Fruit fly (Drosophila melanogaster): ENCODE data around the gene ssh.

ssh gene

DNA sequence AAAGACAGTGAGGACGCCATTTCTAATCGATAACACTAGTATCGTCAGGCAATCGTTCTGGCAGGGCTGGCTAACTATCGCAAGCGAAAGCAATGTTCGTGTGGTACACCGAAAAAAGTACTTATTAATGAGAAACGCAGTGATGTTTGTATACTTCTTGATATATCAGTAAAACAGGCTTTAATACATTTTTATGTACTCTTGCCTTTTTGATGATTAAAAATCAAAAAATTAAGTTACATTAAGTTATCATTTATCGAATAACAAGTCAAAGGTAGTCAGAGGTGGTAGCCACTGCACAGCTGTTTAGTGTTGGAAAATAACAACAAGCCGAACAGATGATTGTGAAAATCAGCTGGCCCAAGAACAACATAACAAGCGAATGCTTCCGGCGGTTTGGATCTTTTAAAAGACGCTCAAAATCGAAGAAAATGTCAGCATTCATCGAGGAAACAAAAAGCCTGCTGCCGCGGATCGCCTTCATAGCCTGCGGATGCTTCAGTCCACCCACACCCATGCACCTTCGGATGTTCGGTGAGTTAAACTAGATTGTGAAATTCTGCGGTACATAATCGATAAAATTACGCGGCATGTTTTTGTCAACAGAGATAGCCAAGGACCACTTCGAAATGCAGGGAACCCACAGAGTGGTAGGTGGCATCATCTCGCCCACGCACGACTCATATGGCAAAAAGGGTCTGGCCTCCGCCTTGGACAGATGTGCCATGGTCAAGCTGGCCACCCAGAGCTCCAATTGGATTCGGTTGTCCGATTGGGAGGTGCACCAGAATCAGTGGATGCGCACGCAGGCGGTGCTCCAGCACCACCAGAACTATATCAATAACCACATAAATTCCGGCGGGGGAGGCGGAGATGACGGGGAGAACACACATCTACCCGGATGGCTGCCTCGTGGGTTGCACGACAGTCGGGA is at the start of gene ssh, which contains the start of gene Nmnat:
ssh (minus strand) TSS at position 37 of the 934 bp plus-strand sequence.
Nmnat (plus strand) TSS at position 318 of the 934 bp plus-strand sequence.
- peak; percentile 72 for TF ChIP-seq CG17801 (GFP tag; optimal IDR thresholded peaks at IDR 0.05; ENCODE audit: partially characterized antibody)

DNA sequence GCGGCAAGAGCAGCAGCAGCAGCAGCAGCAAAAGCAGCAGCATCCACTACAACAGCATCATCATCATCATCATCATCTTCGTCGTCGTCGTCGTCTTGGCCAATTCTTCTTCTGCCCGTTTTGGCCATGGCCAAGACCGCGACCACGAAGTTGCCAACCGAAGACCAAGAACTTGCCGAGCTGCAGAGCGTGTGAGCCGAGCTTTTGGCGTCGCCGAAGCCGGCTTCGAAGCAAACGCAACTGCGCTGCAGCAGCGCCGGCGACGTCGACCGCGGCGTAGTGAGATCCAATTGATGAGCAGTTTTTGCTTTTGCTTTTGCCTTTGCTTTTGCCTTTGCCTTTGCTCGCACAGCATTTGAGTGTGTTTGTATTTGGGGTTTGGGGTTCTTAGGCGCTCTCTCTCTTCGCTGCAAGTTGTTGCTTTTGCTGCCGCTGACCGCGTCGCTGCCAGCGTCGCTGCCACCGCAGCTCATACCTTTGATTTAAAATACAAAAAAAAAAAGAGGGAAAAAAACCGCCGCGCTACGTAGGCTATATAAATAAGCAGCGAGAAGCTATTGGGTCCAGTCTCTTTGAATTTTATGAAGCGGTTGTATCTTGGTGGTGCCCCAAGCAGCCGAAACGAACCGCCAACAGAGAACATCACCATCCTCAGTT is 40.4 kb upstream of the ssh start:
- TF ChIP-seq CG17801 (GFP tag; optimal IDR thresholded peaks at IDR 0.05; ENCODE audit: partially characterized antibody), result no peak

DNA sequence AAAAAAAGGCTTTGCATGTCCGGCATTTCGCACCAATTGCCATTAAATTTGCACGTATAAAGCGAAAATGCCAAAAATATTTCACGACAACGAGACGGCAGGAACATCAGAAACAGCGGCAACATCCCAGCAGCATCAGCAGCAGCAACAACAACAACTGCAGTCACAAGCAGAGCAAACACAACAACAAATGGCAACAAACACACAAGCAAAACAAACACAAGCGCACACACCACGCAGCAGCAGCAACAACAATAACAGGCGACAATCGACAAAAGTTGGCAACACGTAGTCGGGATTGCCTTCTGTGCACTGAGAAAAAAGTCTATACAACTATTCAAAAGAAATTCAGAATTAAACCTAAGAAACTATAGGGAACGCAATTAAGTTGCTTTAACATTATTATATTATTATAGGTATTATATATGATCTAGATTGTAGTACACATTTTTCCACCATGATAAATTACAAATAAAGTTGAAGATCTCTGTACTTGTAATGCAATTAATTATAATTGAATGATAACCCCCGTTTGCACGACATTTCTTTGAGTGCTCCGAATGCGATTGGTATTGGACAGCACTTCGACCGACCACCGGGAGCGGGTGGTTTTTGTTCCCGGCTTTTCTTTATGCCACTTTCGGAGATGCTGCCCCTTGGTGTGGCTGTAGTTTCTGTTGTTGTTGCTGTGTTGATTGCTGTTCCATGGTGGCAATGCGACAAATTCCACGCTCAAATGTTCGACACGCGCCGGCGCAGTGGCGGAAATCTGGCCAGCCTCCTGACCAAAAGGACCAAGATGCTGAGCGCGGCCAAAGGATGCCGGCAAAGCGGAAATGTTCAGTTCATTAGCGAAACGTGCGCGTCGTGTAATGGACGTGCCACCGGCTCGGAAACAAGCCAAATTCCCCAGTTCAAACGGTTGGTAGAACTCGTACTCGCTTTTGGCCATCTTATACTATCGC is 39.1 kb upstream of the ssh start, which contains the start of gene tnc:
tnc (plus strand) TSS at position 848 of the 965 bp plus-strand sequence.
- TF ChIP-seq CG17801 (GFP tag; optimal IDR thresholded peaks at IDR 0.05; ENCODE audit: partially characterized antibody), result no peak

DNA sequence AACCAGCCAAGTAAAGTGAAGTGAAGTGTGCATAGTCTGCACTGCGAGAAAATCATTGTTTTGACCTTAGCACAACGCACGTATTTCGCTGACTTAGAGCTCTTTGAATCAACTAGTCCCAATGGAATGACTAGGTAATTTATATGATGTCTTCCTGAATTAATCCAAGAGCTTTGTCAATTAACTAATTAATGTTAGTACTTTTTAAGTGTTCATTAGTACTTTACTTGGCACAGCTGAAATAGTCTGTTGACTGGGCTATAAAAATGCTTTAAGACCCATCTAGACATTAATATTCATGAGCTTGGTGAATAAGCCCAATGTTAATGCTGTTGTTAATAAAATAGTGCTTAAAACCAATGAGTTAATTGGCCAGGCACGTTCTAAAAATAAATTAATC is 31.4 kb upstream of the ssh start:
- TF ChIP-seq CG17801 (GFP tag; optimal IDR thresholded peaks at IDR 0.05; ENCODE audit: partially characterized antibody), result no peak

DNA sequence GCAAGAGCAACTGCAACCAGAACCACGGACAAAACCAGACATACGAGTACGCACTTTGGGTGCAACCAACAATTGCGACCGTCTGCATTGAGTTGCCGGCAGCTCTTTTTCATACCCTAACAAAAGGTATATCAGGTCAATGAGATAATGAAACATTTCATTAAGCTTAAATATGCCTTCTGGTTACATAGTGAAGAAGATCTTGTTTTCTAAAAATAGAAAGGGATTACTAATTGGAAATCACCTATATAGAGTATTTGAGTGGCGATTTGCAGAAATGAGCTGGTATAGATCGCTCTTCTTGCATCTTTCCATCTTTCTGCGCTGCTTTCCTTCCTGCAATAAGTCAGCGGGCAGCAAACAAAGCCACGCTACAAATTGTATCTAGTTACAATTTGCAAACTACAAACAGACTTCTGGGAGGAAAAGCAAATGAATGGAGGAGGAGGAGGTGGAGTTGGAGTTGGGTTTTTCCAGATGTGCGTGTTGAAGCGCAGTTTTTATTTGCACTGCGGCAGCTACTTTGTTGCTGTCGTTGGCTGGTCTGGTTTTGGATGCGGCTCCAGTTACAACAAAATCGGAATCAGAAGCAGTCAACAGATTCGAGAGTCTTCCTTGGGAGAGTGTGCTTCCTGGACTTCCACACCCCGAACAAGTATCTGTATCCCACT is 30.1 kb upstream of the ssh start:
- no peak for TF ChIP-seq CG17801 (GFP tag; optimal IDR thresholded peaks at IDR 0.05; ENCODE audit: partially characterized antibody)

DNA sequence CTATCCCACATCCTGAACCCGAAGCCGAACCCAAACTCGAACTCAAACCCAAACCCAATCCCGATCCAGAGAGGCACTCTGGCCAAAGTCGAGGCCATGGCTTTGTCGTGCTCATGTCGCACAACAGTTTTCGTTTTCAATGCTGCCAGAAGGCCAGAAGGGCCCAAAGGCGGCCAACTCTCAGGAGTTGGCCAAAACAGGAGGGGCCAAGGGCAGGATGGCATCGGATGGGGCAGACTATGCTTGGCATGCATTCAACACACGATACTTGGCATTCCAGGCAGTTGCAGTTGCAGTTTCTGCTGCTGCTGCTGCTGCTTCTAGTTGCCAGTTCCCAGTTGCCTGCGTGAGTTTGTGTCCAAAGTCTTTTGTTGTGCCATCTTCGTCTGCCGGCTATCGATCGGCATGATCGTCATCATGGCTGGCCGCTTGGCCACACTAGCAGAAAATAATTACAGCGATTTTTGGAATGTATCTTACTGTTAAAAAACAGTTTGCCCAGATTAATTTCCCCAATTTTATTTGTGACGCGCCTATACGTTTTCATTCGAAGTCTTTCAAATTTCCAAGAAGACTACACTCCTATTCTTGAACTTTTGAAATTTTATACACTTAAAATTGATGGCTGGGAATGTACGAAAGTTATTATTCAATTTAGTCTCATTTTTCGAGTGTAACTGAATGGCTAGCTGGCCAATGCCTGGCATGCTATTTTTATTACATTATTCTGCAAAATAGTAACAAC is 25.7 kb upstream of the ssh start:
- TF ChIP-seq CG17801 (GFP tag; optimal IDR thresholded peaks at IDR 0.05; ENCODE audit: partially characterized antibody), result no peak

DNA sequence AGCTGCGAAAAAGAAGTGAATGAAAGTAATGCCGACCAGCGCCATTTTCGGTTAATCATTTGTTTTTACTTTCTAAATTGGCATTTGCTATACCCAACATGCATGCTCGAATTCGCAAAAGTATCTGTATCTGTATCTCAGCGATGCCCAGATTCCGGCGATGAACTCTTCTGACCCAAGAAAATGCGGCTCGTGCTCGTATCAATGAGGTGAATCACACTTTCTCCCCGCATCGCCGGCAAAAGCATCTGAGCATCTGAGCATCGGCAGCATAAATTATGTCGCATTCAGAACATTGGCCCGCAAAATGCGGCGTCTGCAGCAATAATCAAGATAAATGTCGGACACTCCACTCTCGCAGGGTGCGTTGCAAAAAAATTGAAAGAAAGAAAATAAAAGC is 24.1 kb upstream of the ssh start:
- no peak for TF ChIP-seq CG17801 (GFP tag; optimal IDR thresholded peaks at IDR 0.05; ENCODE audit: partially characterized antibody)

DNA sequence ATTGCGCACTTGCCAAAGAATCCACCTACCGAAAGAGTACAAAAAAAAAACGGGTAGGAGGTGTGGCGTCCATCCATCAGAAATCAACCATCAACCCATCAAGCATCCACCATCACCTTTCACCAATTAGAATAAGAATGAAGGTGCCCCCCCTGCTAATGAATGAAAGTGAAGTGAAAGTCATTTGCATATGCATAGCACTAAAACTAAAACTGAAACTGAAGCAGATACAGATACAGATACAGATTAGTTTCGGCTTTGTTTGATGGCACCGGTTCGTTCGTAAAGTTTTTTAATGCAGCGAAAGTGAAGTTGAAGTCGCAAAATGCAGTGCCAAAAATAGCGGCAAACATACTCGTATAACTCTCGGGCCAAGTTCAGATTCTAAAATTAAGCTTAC is 23.3 kb upstream of the ssh start:
- no peak for TF ChIP-seq CG17801 (GFP tag; optimal IDR thresholded peaks at IDR 0.05; ENCODE audit: partially characterized antibody)

DNA sequence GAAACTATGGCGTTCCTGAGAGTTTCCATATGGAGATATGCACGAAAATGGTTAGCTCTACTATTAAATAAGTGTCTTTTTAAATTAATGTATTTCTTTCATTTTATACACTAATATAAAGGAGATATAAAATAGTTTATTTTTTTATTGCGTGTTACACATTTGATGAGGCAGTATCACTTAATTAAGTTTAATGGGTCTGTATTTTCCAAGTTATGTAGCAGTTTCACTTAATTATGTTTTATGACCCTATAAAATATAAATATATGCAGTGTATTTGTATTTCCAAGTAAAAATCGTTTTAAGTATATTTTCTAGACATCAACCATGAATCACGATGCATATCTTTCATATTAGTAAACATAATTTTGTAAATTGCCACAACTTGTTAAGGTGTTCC is 21.8 kb upstream of the ssh start:
- no peak for TF ChIP-seq CG17801 (GFP tag; optimal IDR thresholded peaks at IDR 0.05; ENCODE audit: partially characterized antibody)

DNA sequence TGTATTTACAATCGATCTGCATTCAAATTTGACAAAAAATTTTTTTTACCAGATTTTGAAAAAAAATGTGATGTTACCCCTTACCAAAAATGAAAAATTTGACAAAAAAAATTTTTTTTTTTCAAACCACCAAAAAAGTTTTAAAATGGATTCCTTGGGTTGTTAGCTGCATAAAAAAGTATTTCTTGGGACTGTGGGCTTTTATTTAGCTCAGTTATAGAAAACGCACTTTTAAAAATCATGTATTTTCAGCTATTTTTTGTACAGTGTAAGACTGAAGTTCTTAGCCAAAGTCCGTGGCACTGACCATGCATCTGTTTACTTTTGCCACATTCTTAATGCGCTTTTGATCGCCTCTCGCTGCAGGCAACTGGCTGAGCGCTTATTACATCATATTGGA is 20.6 kb upstream of the ssh start:
- no peak for TF ChIP-seq CG17801 (GFP tag; optimal IDR thresholded peaks at IDR 0.05; ENCODE audit: partially characterized antibody)

DNA sequence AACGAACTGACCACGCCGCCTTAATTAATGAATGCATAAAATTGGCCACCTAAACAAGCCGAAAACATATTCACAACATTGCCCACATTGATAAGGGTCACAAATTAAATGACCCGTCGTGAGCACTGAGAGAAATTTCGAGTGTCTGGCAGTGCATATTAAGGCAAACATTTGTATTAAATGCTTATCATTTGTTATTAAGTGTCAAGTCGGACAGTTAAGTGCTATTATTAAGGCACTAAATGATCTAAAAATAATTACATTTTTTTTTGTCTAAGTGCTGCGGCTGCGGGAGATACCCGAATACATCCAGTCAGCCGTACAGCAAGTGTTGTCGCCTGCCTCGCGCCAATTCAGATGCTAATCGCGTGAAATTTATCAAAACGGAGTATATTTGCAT is 17.7 kb upstream of the ssh start:
- TF ChIP-seq CG17801 (GFP tag; optimal IDR thresholded peaks at IDR 0.05; ENCODE audit: partially characterized antibody), result no peak

DNA sequence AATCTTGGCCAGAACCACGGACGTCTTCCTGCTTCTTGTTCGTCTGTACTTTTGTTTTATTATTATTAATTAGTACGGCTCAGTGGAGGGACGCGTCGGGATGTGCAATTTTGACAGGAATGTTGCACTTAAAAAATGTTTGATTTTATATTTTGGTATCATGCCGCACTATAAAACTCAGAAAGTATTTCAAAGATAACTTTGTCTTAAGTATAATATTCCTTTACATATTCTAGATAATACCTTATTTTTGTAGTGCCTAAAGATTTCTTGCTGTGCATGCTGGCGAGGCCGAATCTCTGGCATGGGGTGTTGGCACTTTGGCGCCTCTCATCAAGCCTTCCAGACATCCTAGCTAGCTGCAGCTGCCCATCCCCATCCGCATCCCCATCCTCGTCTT is 8.4 kb upstream of the ssh start:
- TF ChIP-seq CG17801 (GFP tag; optimal IDR thresholded peaks at IDR 0.05; ENCODE audit: partially characterized antibody), result no peak

DNA sequence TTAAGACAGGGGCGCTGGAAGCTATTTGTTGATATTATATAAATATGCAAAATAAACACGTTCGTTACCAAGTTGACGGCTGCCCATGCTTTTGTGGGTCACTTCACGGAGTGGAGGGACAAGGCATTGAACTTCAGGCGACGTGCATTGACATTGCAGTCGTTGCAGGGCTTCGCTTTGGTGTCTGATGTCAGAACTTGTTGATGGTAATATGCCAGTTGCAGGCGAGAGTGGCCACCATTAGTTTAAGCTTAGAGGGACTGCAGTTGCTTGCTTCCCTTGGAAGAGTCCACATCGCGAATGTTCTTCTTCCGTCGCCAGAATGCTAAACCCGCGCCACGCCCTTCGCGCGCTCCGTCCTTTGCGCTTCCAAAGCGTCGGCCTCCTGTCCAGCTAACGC is 2.6 kb upstream of the ssh start, which contains the start of gene mah:
mah (plus strand) TSS at position 301 of the 400 bp plus-strand sequence.
- TF ChIP-seq CG17801 (GFP tag; optimal IDR thresholded peaks at IDR 0.05; ENCODE audit: partially characterized antibody), result no peak

DNA sequence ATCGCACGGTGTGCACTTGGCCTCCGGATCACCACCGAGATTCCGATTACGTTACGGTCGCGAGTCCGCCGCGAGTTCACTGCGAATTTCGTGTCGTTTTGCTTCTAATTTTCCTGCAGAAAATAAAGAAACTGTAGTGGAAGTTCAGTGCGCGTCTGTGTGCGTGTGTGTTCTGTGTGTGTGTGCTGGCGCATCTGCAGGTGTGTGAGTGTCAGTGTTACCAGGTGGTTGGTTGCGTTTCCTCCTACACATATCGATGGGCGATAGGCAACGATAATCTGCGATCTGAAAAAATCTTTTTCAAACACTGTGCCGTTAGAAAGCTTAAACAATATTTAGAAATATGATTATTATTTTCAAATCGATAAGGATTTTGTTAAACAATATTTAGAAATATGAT is 6.7 kb downstream of the ssh start, which contains the start of gene Osbp:
Osbp (minus strand) TSS at position 174 of the 400 bp plus-strand sequence.
- TF ChIP-seq CG17801 (GFP tag; optimal IDR thresholded peaks at IDR 0.05; ENCODE audit: partially characterized antibody), result peak; percentile 18

Measured in ovary, adult (tissue).